Worm (Caenorhabditis elegans) whole organism, L4 larva: ENCODE data around the gene C33D3.5.
A peak's percentile ranks its signal among the peaks of the same experiment; 100 is the strongest.

ENCODE experiments used
- F10B5.3 ChIP-seq: sonication (generic microtip); optimal IDR thresholded peaks from 2 replicates; lab custom pipeline; 2016; ENCODE audit warnings: mild to moderate bottlenecking, missing genetic modification characterization, missing compliant biosample characterization
- F26F4.8 ChIP-seq: fragments of 200-800 bp; sonication (Bioruptor generic); conservative IDR thresholded peaks from 2 replicates; pipeline ENCODE4 v1.3.6; 2022; ENCODE audit warnings: missing genetic modification characterization, missing compliant biosample characterization
- F44E2.7 ChIP-seq: fragments of 200-800 bp; sonication (Bioruptor generic); IDR thresholded peaks from 2 replicates; pipeline ENCODE4 v2.1.2; 2022; ENCODE audit warnings: missing genetic modification characterization, missing compliant biosample characterization
- F49E8.2 ChIP-seq: sonication (generic microtip); optimal IDR thresholded peaks from 2 replicates; lab custom pipeline; 2016; ENCODE audit warnings: missing compliant biosample characterization, mild to moderate bottlenecking, missing genetic modification characterization, borderline replicate concordance
- T26A8.4 ChIP-seq: fragments of 200-800 bp; sonication (Bioruptor generic); IDR thresholded peaks from 2 replicates; pipeline ENCODE4 v1.3.6; 2022; ENCODE audit warnings: missing genetic modification characterization, missing compliant biosample characterization
- Y75B8A.6 ChIP-seq: fragments of 200-800 bp; sonication (Bioruptor generic); IDR thresholded peaks from 2 replicates; pipeline ENCODE4 v1.3.6; 2022; ENCODE audit warnings: missing genetic modification reagents, missing genetic modification characterization, missing compliant biosample characterization
- aha-1 ChIP-seq: fragments of 150-350 bp; peaks from one replicate; lab custom pipeline; 2014; ENCODE audit warnings: missing biosample characterization, missing genetic modification characterization
- aly-2 ChIP-seq: sonication (generic microtip); optimal IDR thresholded peaks from 2 replicates; lab custom pipeline; 2018; ENCODE audit warnings: missing biosample characterization, missing genetic modification characterization
- ama-1 ChIP-seq: fragments of 150-350 bp; optimal IDR thresholded peaks from 2 replicates; lab custom pipeline; 2014; ENCODE audit warnings: inconsistent platforms, mixed read lengths
- arid-1 ChIP-seq: fragments of 200-800 bp; sonication (Bioruptor generic); conservative IDR thresholded peaks from 2 replicates; pipeline ENCODE4 v1.3.6; 2022; ENCODE audit warnings: missing genetic modification reagents, missing genetic modification characterization, missing compliant biosample characterization
- ceh-20 ChIP-seq: fragments of 200-800 bp; sonication (Bioruptor generic); IDR thresholded peaks from 2 replicates; pipeline ENCODE4 v1.3.6; 2022; ENCODE audit warnings: missing genetic modification reagents, missing genetic modification characterization, missing compliant biosample characterization
- ces-1 ChIP-seq: fragments of 150-350 bp; sonication (generic microtip); optimal IDR thresholded peaks from 4 replicates; lab custom pipeline; 2014; ENCODE audit warnings: missing biosample characterization, missing genetic modification reagents, missing genetic modification characterization
- daf-12 ChIP-seq: fragments of 150-350 bp; optimal IDR thresholded peaks from 2 replicates; lab custom pipeline; 2014; ENCODE audit warnings: missing biosample characterization, missing genetic modification reagents, missing genetic modification characterization
- daf-16 ChIP-seq, 3 experiments: sonication (generic microtip); optimal IDR thresholded peaks; 2 replicates each; lab custom pipeline; 2016 to 2017; ENCODE audit warnings: missing genetic modification characterization in 3 of 3, missing genetic modification reagents in 3 of 3, mild to moderate bottlenecking in 2 of 3, missing compliant biosample characterization in 2 of 3, missing biosample characterization in 1 of 3, moderate library complexity in 1 of 3
- daf-8 ChIP-seq: fragments of 200-800 bp; sonication (Bioruptor generic); IDR thresholded peaks from 2 replicates; pipeline ENCODE4 v1.3.6; 2022; ENCODE audit warnings: missing genetic modification characterization, missing compliant biosample characterization
- dmd-6 ChIP-seq: fragments of 200-800 bp; sonication (Bioruptor generic); IDR thresholded peaks from 2 replicates; pipeline ENCODE4 v1.3.6; 2022; ENCODE audit warnings: missing genetic modification reagents, missing genetic modification characterization, missing compliant biosample characterization
- dmd-9 ChIP-seq: fragments of 200-800 bp; sonication (Bioruptor generic); IDR thresholded peaks from 2 replicates; pipeline ENCODE4 v1.3.6; 2022; ENCODE audit warnings: missing genetic modification reagents, missing genetic modification characterization, missing compliant biosample characterization
- dve-1 ChIP-seq: sonication (generic microtip); optimal IDR thresholded peaks from 2 replicates; lab custom pipeline; 2017; ENCODE audit warnings: antibody characterized with exemption, mild to moderate bottlenecking, missing genetic modification characterization, missing compliant biosample characterization; ENCODE audit not compliant: insufficient read depth
- egl-27 ChIP-seq: sonication (generic microtip); optimal IDR thresholded peaks from 3 replicates; lab custom pipeline; 2017; ENCODE audit warnings: missing biosample characterization, missing genetic modification reagents, missing genetic modification characterization
- fkh-10 ChIP-seq: fragments of 150-350 bp; optimal IDR thresholded peaks from 2 replicates; lab custom pipeline; 2014; ENCODE audit warnings: missing biosample characterization, missing genetic modification reagents, missing genetic modification characterization
- gei-8 ChIP-seq: fragments of 200-800 bp; sonication (Bioruptor generic); optimal IDR thresholded peaks from 2 replicates; lab custom pipeline; 2018; ENCODE audit warnings: mild to moderate bottlenecking, missing genetic modification characterization, missing compliant biosample characterization
- hif-1 ChIP-seq, 2 experiments: sonication (generic microtip); optimal IDR thresholded peaks; 2 replicates each; lab custom pipeline; 2016 to 2017; ENCODE audit warnings: missing compliant biosample characterization in 2 of 2, missing genetic modification characterization in 2 of 2, missing genetic modification reagents in 2 of 2, missing genotype in 2 of 2, mild to moderate bottlenecking in 1 of 2
- hlh-11 ChIP-seq: fragments of 200-800 bp; sonication (Bioruptor generic); optimal IDR thresholded peaks from 2 replicates; lab custom pipeline; 2018; ENCODE audit warnings: mild to moderate bottlenecking, missing genetic modification characterization, missing compliant biosample characterization
- hlh-30 ChIP-seq: sonication (generic microtip); optimal IDR thresholded peaks from 2 replicates; lab custom pipeline; 2017; ENCODE audit warnings: antibody characterized with exemption, mild to moderate bottlenecking, missing genetic modification characterization, missing compliant biosample characterization; ENCODE audit not compliant: insufficient read depth
- lin-15B ChIP-seq: fragments of 150-350 bp; sonication (generic microtip); optimal IDR thresholded peaks from 3 replicates; lab custom pipeline; 2014; ENCODE audit warnings: missing biosample characterization, missing genetic modification characterization
- lsy-2 ChIP-seq, 2 experiments: fragments of 150-350 bp in 1 of 2; sonication (generic microtip) in 1 of 2; optimal IDR thresholded peaks; 2 replicates each; lab custom pipeline; 2014 to 2017; ENCODE audit warnings: missing biosample characterization in 2 of 2, missing genetic modification characterization in 2 of 2
- madf-5 ChIP-seq, 2 experiments: fragments of 200-800 bp; sonication (Bioruptor generic); IDR thresholded peaks; 2 replicates each; pipeline ENCODE4 v1.3.6; 2022; ENCODE audit warnings: missing compliant biosample characterization in 2 of 2, missing genetic modification characterization in 2 of 2
- mdl-1 ChIP-seq, 2 experiments: fragments of 150-350 bp in 1 of 2; sonication (generic microtip) in 1 of 2; optimal IDR thresholded peaks; 2 replicates each; lab custom pipeline; 2014 to 2017; ENCODE audit warnings: missing biosample characterization in 2 of 2, missing genetic modification characterization in 2 of 2
- mep-1 ChIP-seq: fragments of 150-350 bp; sonication (generic microtip); optimal IDR thresholded peaks from 3 replicates; lab custom pipeline; 2014; ENCODE audit warnings: missing biosample characterization, missing genetic modification characterization
- mes-2 ChIP-seq: sonication (generic microtip); optimal IDR thresholded peaks from 2 replicates; lab custom pipeline; 2016; ENCODE audit warnings: missing genotype, mild to moderate bottlenecking, missing genetic modification characterization, missing compliant biosample characterization; ENCODE audit not compliant: poor library complexity, severe bottlenecking
- mxl-2 ChIP-seq: fragments of 200-800 bp; sonication (Bioruptor generic); conservative IDR thresholded peaks from 2 replicates; pipeline ENCODE4 v1.3.6; 2022; ENCODE audit warnings: missing genetic modification reagents, missing genetic modification characterization, missing compliant biosample characterization
- mxl-3 ChIP-seq: fragments of 200-800 bp; sonication (Bioruptor generic); optimal IDR thresholded peaks from 2 replicates; lab custom pipeline; 2018; ENCODE audit warnings: mild to moderate bottlenecking, missing genetic modification characterization, missing compliant biosample characterization
- nhr-10 ChIP-seq: fragments of 150-350 bp; optimal IDR thresholded peaks from 2 replicates; lab custom pipeline; 2014; ENCODE audit warnings: missing biosample characterization, missing genetic modification characterization
- nhr-41 ChIP-seq: fragments of 200-800 bp; sonication (Bioruptor generic); IDR thresholded peaks from 2 replicates; pipeline ENCODE4 v1.3.6; 2022; ENCODE audit warnings: missing genetic modification reagents, missing genetic modification characterization, missing compliant biosample characterization
- nhr-76 ChIP-seq: fragments of 150-350 bp; optimal IDR thresholded peaks from 2 replicates; lab custom pipeline; 2014; ENCODE audit warnings: missing biosample characterization, missing genetic modification characterization
- nhr-77 ChIP-seq: fragments of 150-350 bp; optimal IDR thresholded peaks from 2 replicates; lab custom pipeline; 2014; ENCODE audit warnings: missing biosample characterization, missing genetic modification characterization
- pha-4 ChIP-seq, 2 experiments: fragments of 150-350 bp in 1 of 2; fragments of 200-800 bp in 1 of 2; sonication (Bioruptor generic) in 1 of 2; IDR thresholded peaks in 1 of 2; optimal IDR thresholded peaks in 1 of 2; 2 replicates each; pipeline versions ENCODE4 v1.3.6 to Lab custom; 2014 to 2022; ENCODE audit warnings: missing genetic modification characterization in 2 of 2, missing genetic modification reagents in 2 of 2, missing biosample characterization in 1 of 2, missing compliant biosample characterization in 1 of 2
- rbr-2 ChIP-seq: sonication (generic microtip); optimal IDR thresholded peaks from 2 replicates; lab custom pipeline; 2016; ENCODE audit warnings: missing genotype, missing genetic modification characterization, missing compliant biosample characterization
- snpc-4 ChIP-seq: fragments of 150-350 bp; optimal IDR thresholded peaks from 2 replicates; lab custom pipeline; 2014; ENCODE audit warnings: missing biosample characterization, missing genetic modification characterization
- tag-97 ChIP-seq: fragments of 200-800 bp; sonication (Bioruptor generic); IDR thresholded peaks from 2 replicates; pipeline ENCODE4 v1.3.6; 2022; ENCODE audit warnings: missing genetic modification characterization, missing compliant biosample characterization
- tra-1 ChIP-seq: fragments of 200-800 bp; sonication (Bioruptor generic); IDR thresholded peaks from 2 replicates; pipeline ENCODE4 v1.3.6; 2022; ENCODE audit warnings: missing genetic modification reagents, missing genetic modification characterization, missing compliant biosample characterization
- unc-130 ChIP-seq: sonication (generic microtip); optimal IDR thresholded peaks from 2 replicates; lab custom pipeline; 2016; ENCODE audit warnings: missing genetic modification reagents, missing genetic modification characterization, missing compliant biosample characterization
- unc-62 ChIP-seq, 3 experiments: fragments of 150-350 bp in 1 of 3; sonication (generic microtip); optimal IDR thresholded peaks in 2 of 3; peaks in 1 of 3; 1 replicate in 1 of 3; 2 replicates in 2 of 3; lab custom pipeline; 2014 to 2017; ENCODE audit warnings: missing biosample characterization in 3 of 3, missing genetic modification characterization in 3 of 3, missing genetic modification reagents in 3 of 3, missing genotype in 1 of 3
- zfp-2 ChIP-seq: sonication (generic microtip); optimal IDR thresholded peaks from 2 replicates; lab custom pipeline; 2016; ENCODE audit warnings: mild to moderate bottlenecking, missing genetic modification characterization, missing compliant biosample characterization
- zfp-3 ChIP-seq: fragments of 200-800 bp; sonication (Bioruptor generic); conservative IDR thresholded peaks from 2 replicates; pipeline ENCODE4 v1.3.6; 2022; ENCODE audit warnings: missing genetic modification reagents, missing genetic modification characterization, missing compliant biosample characterization
- ztf-11 ChIP-seq: fragments of 150-350 bp; optimal IDR thresholded peaks from 2 replicates; lab custom pipeline; 2014; ENCODE audit warnings: missing biosample characterization, missing genetic modification characterization

The C33D3.5 gene

DNA sequence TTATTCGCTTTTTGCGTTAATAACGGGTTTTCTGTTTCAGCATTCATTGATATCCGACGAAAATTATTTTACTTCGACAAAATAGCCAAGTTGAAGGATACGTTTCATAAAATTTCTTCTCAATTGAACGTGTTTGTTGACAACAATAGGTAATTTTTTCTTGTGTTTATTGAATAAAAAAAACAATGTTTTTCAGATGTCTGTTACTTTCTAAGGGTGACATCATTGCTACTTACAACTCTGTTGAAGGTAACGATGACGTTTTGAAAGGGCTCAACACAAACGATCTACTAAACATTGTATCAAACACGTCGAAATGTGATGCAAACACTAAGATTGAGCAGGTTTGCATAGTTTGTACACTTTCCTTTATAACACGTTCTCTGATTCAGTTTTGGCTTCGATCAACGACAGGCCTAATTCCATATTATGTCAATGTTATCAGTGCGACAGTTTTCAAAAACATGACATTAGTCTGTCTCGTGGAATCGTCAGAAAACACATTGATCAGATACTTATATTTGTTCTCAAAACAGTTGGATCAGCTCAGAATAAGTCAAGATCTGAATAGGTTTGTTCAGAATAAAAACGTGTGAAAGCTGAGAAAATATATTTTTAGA lies 43.6 kb downstream of the C33D3.5 start:
- TF ChIP-seq lsy-2 (tag; optimal IDR thresholded peaks at IDR 0.05; lab: Kevin White, UChicago) (no peak), ceh-20 (GFP tag; lab: Robert Waterston, UW) (no peak), madf-5 (GFP tag; IDR thresholded peaks at IDR 0.05; lab: Robert Waterston, UW) (no peak), hif-1 (tag; optimal IDR thresholded peaks at IDR 0.05; lab: Kevin White, UChicago) (peak in 1 of 2 experiments; percentile 28), mxl-2 (GFP tag; lab: Robert Waterston, UW) (no peak), mxl-3 (GFP tag; lab: Kevin White, UChicago) (no peak), snpc-4 (tag; lab: Kevin White, UChicago) (no peak), dmd-6 (GFP tag; lab: Robert Waterston, UW) (peak; percentile 31; the same call in 1 of the 2 replicates), zfp-2 (tag; lab: Kevin White, UChicago) (no peak), ztf-11 (tag; lab: Kevin White, UChicago) (no peak), gei-8 (GFP tag; lab: Kevin White, UChicago) (no peak), mes-2 (no peak), tag-97 (no peak), dve-1 (peak; percentile 50), lin-15B (tag; lab: Kevin White, UChicago) (no peak), pha-4 (GFP tag; IDR thresholded peaks at IDR 0.05; lab: Robert Waterston, UW) (no peak), pha-4 (tag; optimal IDR thresholded peaks at IDR 0.05; lab: Kevin White, UChicago) (no peak), nhr-77 (tag; lab: Kevin White, UChicago) (no peak), daf-16 (GFP tag; optimal IDR thresholded peaks at IDR 0.05; lab: Kevin White, UChicago) (no peak), daf-16 (tag; optimal IDR thresholded peaks at IDR 0.05; lab: Kevin White, UChicago) (peak; percentile 46), Y75B8A.6 (GFP tag; lab: Robert Waterston, UW) (no peak), rbr-2 (tag; lab: Kevin White, UChicago) (no peak), zfp-3 (no peak), tra-1 (GFP tag; lab: Robert Waterston, UW) (no peak), hlh-11 (tag; lab: Kevin White, UChicago) (peak; percentile 37), aha-1 (no peak), egl-27 (tag; lab: Kevin White, UChicago) (no peak), unc-130 (GFP tag; lab: Kevin White, UChicago) (no peak), unc-62 (GFP tag; optimal IDR thresholded peaks at IDR 0.05 in 1 of 2; lab: Kevin White, UChicago) (peak in 1 of 2 experiments; percentile 73), unc-62 (tag; optimal IDR thresholded peaks at IDR 0.05; lab: Kevin White, UChicago) (no peak), aly-2 (tag; lab: Kevin White, UChicago) (no peak), nhr-10 (tag; lab: Kevin White, UChicago) (no peak), fkh-10 (GFP tag; lab: Kevin White, UChicago) (no peak), T26A8.4 (GFP tag; lab: Robert Waterston, UW) (no peak), F49E8.2 (no peak), nhr-76 (no peak), hlh-30 (peak; percentile 18), ces-1 (no peak), arid-1 (no peak), nhr-41 (GFP tag; lab: Robert Waterston, UW) (no peak), F10B5.3 (tag; lab: Kevin White, UChicago) (no peak), F44E2.7 (no peak), dmd-9 (no peak), F26F4.8 (GFP tag; lab: Robert Waterston, UW) (no peak), mdl-1 (tag; optimal IDR thresholded peaks at IDR 0.05; lab: Kevin White, UChicago) (no peak), ama-1 (lab: Kevin White, UChicago) (no peak), daf-12 (no peak), daf-8 (GFP tag; lab: Robert Waterston, UW) (no peak), mep-1 (no peak)
